Fruit fly (Drosophila melanogaster) whole organism, embryonic: Measurements from ENCODE around the gene CG43759.

Experiments used
- CG10209 ChIP-seq: fragments of 200-800 bp; sonication (Bioruptor generic); optimal IDR thresholded peaks from 3 replicates; lab custom pipeline; 2017; ENCODE audit warnings: missing biosample characterization, mild to moderate bottlenecking, missing genetic modification characterization, missing genetic modification reagents
- CG10543 ChIP-seq: fragments of 200-800 bp; sonication (Bioruptor generic); optimal IDR thresholded peaks from 3 replicates; lab custom pipeline; 2017; ENCODE audit warnings: missing biosample characterization, mild to moderate bottlenecking, missing genetic modification characterization, moderate library complexity
- CG11456 ChIP-seq: fragments of 200-800 bp; sonication (Bioruptor generic); IDR thresholded peaks from 3 replicates; pipeline ENCODE4 v1.3.6; 2022; ENCODE audit warnings: missing biosample characterization, missing genetic modification characterization
- CG12071 ChIP-seq: fragments of 200-800 bp; sonication (Bioruptor generic); optimal IDR thresholded peaks from 3 replicates; lab custom pipeline; 2018; ENCODE audit warnings: missing biosample characterization, mild to moderate bottlenecking, missing genetic modification characterization
- CG13296 ChIP-seq: fragments of 200-800 bp; sonication (Bioruptor generic); optimal IDR thresholded peaks from 3 replicates; lab custom pipeline; 2018; ENCODE audit warnings: missing biosample characterization, mild to moderate bottlenecking, missing genetic modification characterization
- CG15514 ChIP-seq: fragments of 200-800 bp; sonication (Bioruptor generic); optimal IDR thresholded peaks from 3 replicates; lab custom pipeline; 2017; ENCODE audit warnings: missing biosample characterization, missing genetic modification characterization, mild to moderate bottlenecking, moderate library complexity, missing genetic modification reagents
- CG1603 ChIP-seq: fragments of 200-800 bp; sonication (Bioruptor generic); optimal IDR thresholded peaks from 2 replicates; lab custom pipeline; 2019; ENCODE audit warnings: missing biosample characterization, mild to moderate bottlenecking, missing genetic modification characterization, moderate library complexity
- CG1647 ChIP-seq: fragments of 200-800 bp; sonication (Bioruptor generic); optimal IDR thresholded peaks from 3 replicates; lab custom pipeline; 2016; ENCODE audit warnings: missing biosample characterization, missing genetic modification characterization
- CG17186 ChIP-seq: fragments of 200-800 bp; sonication (Bioruptor generic); optimal IDR thresholded peaks from 3 replicates; lab custom pipeline; 2017; ENCODE audit warnings: missing biosample characterization, missing genetic modification reagents, missing genetic modification characterization
- CG18262 ChIP-seq: fragments of 200-800 bp; optimal IDR thresholded peaks from 3 replicates; lab custom pipeline; 2019; ENCODE audit warnings: missing biosample characterization, mild to moderate bottlenecking, missing genetic modification characterization, moderate library complexity
- CG2120 ChIP-seq: fragments of 200-800 bp; sonication (Bioruptor generic); optimal IDR thresholded peaks from 3 replicates; lab custom pipeline; 2016; ENCODE audit warnings: missing biosample characterization, missing genetic modification characterization
- CG30431 ChIP-seq: fragments of 200-800 bp; sonication (Bioruptor generic); optimal IDR thresholded peaks from 2 replicates; lab custom pipeline; 2017; ENCODE audit warnings: missing biosample characterization, missing genetic modification characterization
- CG3065 ChIP-seq: fragments of 200-800 bp; sonication (Bioruptor generic); optimal IDR thresholded peaks from 2 replicates; lab custom pipeline; 2016; ENCODE audit warnings: missing biosample characterization, missing genetic modification characterization
- CG3163 ChIP-seq: fragments of 200-800 bp; sonication (Bioruptor generic); optimal IDR thresholded peaks from 3 replicates; lab custom pipeline; 2016; ENCODE audit warnings: missing biosample characterization, missing genetic modification characterization
- CG4360 ChIP-seq: fragments of 200-800 bp; sonication (Bioruptor generic); IDR thresholded peaks from 2 replicates; pipeline ENCODE4 v1.3.6; 2022; ENCODE audit warnings: missing biosample characterization, missing genetic modification characterization
- CG4404 ChIP-seq: fragments of 200-800 bp; sonication (Bioruptor generic); IDR thresholded peaks from 2 replicates; pipeline ENCODE4 v1.3.6; 2022; ENCODE audit warnings: missing biosample characterization, missing genetic modification characterization
- CG5245 ChIP-seq: fragments of 200-800 bp; sonication (Bioruptor generic); optimal IDR thresholded peaks from 3 replicates; lab custom pipeline; 2016; ENCODE audit warnings: missing biosample characterization, missing genetic modification characterization
- CG6272 ChIP-seq: fragments of 200-800 bp; sonication (Bioruptor generic); IDR thresholded peaks from 2 replicates; pipeline ENCODE4 v1.3.6; 2022; ENCODE audit warnings: missing biosample characterization, missing genetic modification characterization
- CG9609 ChIP-seq: fragments of 200-800 bp; sonication (Bioruptor generic); optimal IDR thresholded peaks from 3 replicates; lab custom pipeline; 2016; ENCODE audit warnings: missing biosample characterization, missing genetic modification characterization
- Camta ChIP-seq: fragments of 200-800 bp; sonication (Bioruptor generic); optimal IDR thresholded peaks from 2 replicates; lab custom pipeline; 2016; ENCODE audit warnings: missing biosample characterization, missing genetic modification characterization
- Eip74EF ChIP-seq, 2 experiments: fragments of 200-800 bp in 1 of 2; fragments of >200 bp in 1 of 2; sonication (Bioruptor generic) in 1 of 2; optimal IDR thresholded peaks; 2 replicates each; lab custom pipeline; 2017 to 2019; ENCODE audit warnings: missing biosample characterization in 2 of 2, missing genetic modification characterization in 2 of 2, mild to moderate bottlenecking in 1 of 2, moderate library complexity in 1 of 2
- Gsc ChIP-seq: fragments of 200-800 bp; sonication (Bioruptor generic); IDR thresholded peaks from 2 replicates; pipeline ENCODE4 v1.3.6; 2022; ENCODE audit warnings: missing biosample characterization, missing genetic modification characterization
- HLH3B ChIP-seq: fragments of 200-800 bp; sonication (Bioruptor generic); IDR thresholded peaks from 2 replicates; pipeline ENCODE4 v1.3.6; 2022; ENCODE audit warnings: missing biosample characterization, missing genetic modification characterization
- Hand ChIP-seq: fragments of 200-800 bp; sonication (Bioruptor generic); optimal IDR thresholded peaks from 2 replicates; lab custom pipeline; 2017; ENCODE audit warnings: mild to moderate bottlenecking, missing biosample characterization, missing genetic modification reagents, missing genetic modification characterization
- Hr78 ChIP-seq, 2 experiments: fragments of 200-800 bp in 1 of 2; fragments of >200 bp in 1 of 2; sonication (Bioruptor generic) in 1 of 2; optimal IDR thresholded peaks; 2 replicates each; lab custom pipeline; 2017 to 2019; ENCODE audit warnings: missing biosample characterization in 2 of 2, missing genetic modification characterization in 2 of 2, mild to moderate bottlenecking in 1 of 2, moderate library complexity in 1 of 2
- MESR4 ChIP-seq: fragments of 200-800 bp; sonication (Bioruptor generic); optimal IDR thresholded peaks from 2 replicates; lab custom pipeline; 2018; ENCODE audit warnings: missing biosample characterization, mild to moderate bottlenecking, missing genetic modification characterization, moderate library complexity
- Six4 ChIP-seq: fragments of 200-800 bp; sonication (Bioruptor generic); optimal IDR thresholded peaks from 2 replicates; lab custom pipeline; 2016; ENCODE audit warnings: missing biosample characterization, missing genetic modification characterization
- Sox100B ChIP-seq: fragments of 200-800 bp; sonication (Bioruptor generic); optimal IDR thresholded peaks from 3 replicates; lab custom pipeline; 2018; ENCODE audit warnings: missing biosample characterization, mild to moderate bottlenecking, missing genetic modification characterization
- Sry-β ChIP-seq: fragments of 200-800 bp; sonication (Bioruptor generic); optimal IDR thresholded peaks from 2 replicates; lab custom pipeline; 2018; ENCODE audit warnings: missing biosample characterization, mild to moderate bottlenecking, missing genetic modification characterization, moderate library complexity
- az2 ChIP-seq: fragments of 200-800 bp; sonication (Bioruptor generic); optimal IDR thresholded peaks from 3 replicates; lab custom pipeline; 2016; ENCODE audit warnings: missing biosample characterization, missing genetic modification characterization
- cad ChIP-seq: fragments of >200 bp; optimal IDR thresholded peaks from 2 replicates; lab custom pipeline; 2017; ENCODE audit warnings: missing biosample characterization, missing genetic modification characterization
- chif ChIP-seq, 2 experiments: fragments of 200-800 bp; sonication (Bioruptor generic); optimal IDR thresholded peaks; 3 replicates each; lab custom pipeline; 2016; ENCODE audit warnings: missing biosample characterization in 2 of 2, missing genetic modification characterization in 2 of 2
- chinmo ChIP-seq: fragments of 200-800 bp; sonication (Bioruptor generic); IDR thresholded peaks from 4 replicates; pipeline ENCODE4 v1.3.6; 2022; ENCODE audit warnings: missing biosample characterization, missing genetic modification characterization; ENCODE audit not compliant: partially characterized antibody
- chm ChIP-seq: fragments of 200-800 bp; sonication (Bioruptor generic); IDR thresholded peaks from 2 replicates; pipeline ENCODE4 v1.3.6; 2022; ENCODE audit warnings: missing biosample characterization, missing genetic modification characterization
- dmrt11E ChIP-seq: fragments of 200-800 bp; sonication (Bioruptor generic); optimal IDR thresholded peaks from 3 replicates; lab custom pipeline; 2018; ENCODE audit warnings: missing biosample characterization, mild to moderate bottlenecking, missing genetic modification characterization, moderate library complexity
- ftz-f1 ChIP-seq: fragments of 200-800 bp; sonication (Bioruptor generic); optimal IDR thresholded peaks from 2 replicates; lab custom pipeline; 2016; ENCODE audit warnings: missing biosample characterization, missing genetic modification characterization
- h ChIP-seq: fragments of >200 bp; optimal IDR thresholded peaks from 2 replicates; lab custom pipeline; 2017
- jigr1 ChIP-seq: fragments of 200-800 bp; sonication (Bioruptor generic); IDR thresholded peaks from 3 replicates; pipeline ENCODE4 v1.3.6; 2022; ENCODE audit warnings: missing biosample characterization, missing genetic modification characterization
- jumu ChIP-seq: fragments of 200-800 bp; sonication (Bioruptor generic); optimal IDR thresholded peaks from 3 replicates; lab custom pipeline; 2016; ENCODE audit warnings: missing biosample characterization, missing genetic modification characterization
- ken ChIP-seq: fragments of 200-800 bp; sonication (Bioruptor generic); IDR thresholded peaks from 3 replicates; pipeline ENCODE4 v1.3.6; 2022; ENCODE audit warnings: missing biosample characterization, missing genetic modification characterization
- klu ChIP-seq: fragments of 200-800 bp; sonication (Bioruptor generic); IDR thresholded peaks from 2 replicates; pipeline ENCODE4 v1.3.6; 2022; ENCODE audit warnings: missing biosample characterization, missing genetic modification characterization
- knrl ChIP-seq: fragments of 200-800 bp; sonication (Bioruptor generic); IDR thresholded peaks from 3 replicates; pipeline ENCODE4 v1.3.6; 2022; ENCODE audit warnings: missing biosample characterization, missing genetic modification characterization; ENCODE audit not compliant: partially characterized antibody
- phol ChIP-seq: fragments of 200-800 bp; sonication (Bioruptor generic); optimal IDR thresholded peaks from 3 replicates; lab custom pipeline; 2018; ENCODE audit warnings: missing biosample characterization, mild to moderate bottlenecking, missing genetic modification characterization, moderate library complexity
- prd ChIP-seq, 3 experiments: fragments of >200 bp in 2 of 3; fragments of 200-800 bp in 1 of 3; sonication (Bioruptor generic) in 1 of 3; optimal IDR thresholded peaks in 2 of 3; IDR thresholded peaks in 1 of 3; 2 replicates in 2 of 3; 3 replicates in 1 of 3; pipeline versions ENCODE4 v1.3.6 to Lab custom; 2017 to 2022; ENCODE audit warnings: missing biosample characterization in 1 of 3, missing genetic modification characterization in 1 of 3
- sens ChIP-seq: fragments of 200-800 bp; sonication (Bioruptor generic); peaks from one replicate; lab custom pipeline; 2016; ENCODE audit warnings: missing biosample characterization, missing genetic modification characterization
- seq ChIP-seq: fragments of 200-800 bp; sonication (Bioruptor generic); IDR thresholded peaks from 2 replicates; pipeline ENCODE4 v1.3.6; 2022; ENCODE audit warnings: missing biosample characterization, missing genetic modification characterization
- slou ChIP-seq: fragments of 200-800 bp; sonication (Bioruptor generic); optimal IDR thresholded peaks from 3 replicates; lab custom pipeline; 2016; ENCODE audit warnings: missing biosample characterization, missing genetic modification characterization
- stwl ChIP-seq: fragments of 200-800 bp; sonication (Bioruptor generic); optimal IDR thresholded peaks from 3 replicates; lab custom pipeline; 2018; ENCODE audit warnings: missing biosample characterization, mild to moderate bottlenecking, missing genetic modification characterization, moderate library complexity
- tgo ChIP-seq: fragments of 200-800 bp; sonication (Bioruptor generic); IDR thresholded peaks from 3 replicates; pipeline ENCODE4 v1.3.6; 2022; ENCODE audit warnings: missing biosample characterization, missing genetic modification characterization
- vvl ChIP-seq: fragments of 200-800 bp; sonication (Bioruptor generic); IDR thresholded peaks from 2 replicates; pipeline ENCODE4 v1.3.6; 2022; ENCODE audit warnings: missing biosample characterization, missing genetic modification characterization

Gene CG43759

dm6 chrX:18920642-18921355 lies 9.3 kb upstream of the CG43759 start (continued):
- no peak for TF ChIP-seq CG4360 (GFP tag; lab: Robert Waterston, UW)
- 0 out of 2 replicates have a peak, but pooled peaks have one; percentile 9 for TF ChIP-seq Gsc
- no peak for TF ChIP-seq CG3163
- no peak for TF ChIP-seq tgo
- TF ChIP-seq CG4404 = no peak
- TF ChIP-seq slou (GFP tag; lab: Kevin White, UChicago) = no peak
- TF ChIP-seq phol (tag; lab: Kevin White, UChicago) = peak; percentile 71
- no peak for TF ChIP-seq Sry-β (GFP tag; lab: Kevin White, UChicago)
- TF ChIP-seq MESR4 (GFP tag; lab: Kevin White, UChicago) = no peak
- TF ChIP-seq CG9609 (GFP tag; lab: Kevin White, UChicago) = no peak
- TF ChIP-seq CG3065 = no peak
- peak; percentile 60 for TF ChIP-seq dmrt11E (tag; lab: Kevin White, UChicago)
- no peak for TF ChIP-seq chinmo (GFP tag; lab: Robert Waterston, UW)
- TF ChIP-seq CG17186 (GFP tag; lab: Kevin White, UChicago) = no peak
- TF ChIP-seq CG10209 (GFP tag; lab: Kevin White, UChicago) = peak; percentile 43
- TF ChIP-seq CG18262 = peak; percentile 75
- peak in 1 of 2 experiments; percentile 32 for TF ChIP-seq Eip74EF (GFP tag; optimal IDR thresholded peaks at IDR 0.05; lab: Kevin White, UChicago)
- no peak for TF ChIP-seq h (lab: Kevin White, UChicago)
- TF ChIP-seq jigr1 (GFP tag; lab: Robert Waterston, UW) = no peak
- TF ChIP-seq CG2120 (GFP tag; lab: Kevin White, UChicago) = no peak
- no peak for TF ChIP-seq CG11456
- TF ChIP-seq sens = peak; percentile 89
- no peak for TF ChIP-seq CG30431
- peak; percentile 31; the same call in 1 of the 2 replicates for TF ChIP-seq vvl (GFP tag; lab: Robert Waterston, UW)
- TF ChIP-seq cad (GFP tag; lab: Kevin White, UChicago) = no peak
- TF ChIP-seq CG6272 (GFP tag; lab: Robert Waterston, UW) = no peak
- TF ChIP-seq Hand (GFP tag; lab: Kevin White, UChicago) = no peak
- peak; percentile 24 for TF ChIP-seq jumu
- no peak for TF ChIP-seq CG1647
- no peak; the same call in 1 of the 2 replicates for TF ChIP-seq HLH3B (GFP tag; lab: Robert Waterston, UW)
- no peak for TF ChIP-seq ftz-f1 (GFP tag; lab: Kevin White, UChicago)
- no peak for TF ChIP-seq CG10543
- TF ChIP-seq knrl (GFP tag; lab: Robert Waterston, UW) = no peak
- peak; percentile 67 for TF ChIP-seq CG1603
- no peak for TF ChIP-seq CG12071 (GFP tag; lab: Kevin White, UChicago)
- TF ChIP-seq ken (GFP tag; lab: Robert Waterston, UW) = no peak
- TF ChIP-seq CG5245 = peak; percentile 26
- no peak for TF ChIP-seq Hr78 (GFP tag; optimal IDR thresholded peaks at IDR 0.05; lab: Kevin White, UChicago)
- peak; percentile 40 for TF ChIP-seq Sox100B
- no peak for TF ChIP-seq stwl
- peak; percentile 44 to 52 for TF ChIP-seq chif (GFP tag; optimal IDR thresholded peaks at IDR 0.05; lab: Kevin White, UChicago)
- no peak for TF ChIP-seq CG13296 (GFP tag; lab: Kevin White, UChicago)
- no peak for TF ChIP-seq klu (GFP tag; lab: Robert Waterston, UW)
- TF ChIP-seq CG15514 (GFP tag; lab: Kevin White, UChicago) = no peak
- no peak for TF ChIP-seq seq (GFP tag; lab: Robert Waterston, UW)
- TF ChIP-seq chm (GFP tag; lab: Robert Waterston, UW) = no peak
- TF ChIP-seq Six4 = no peak
- peak; percentile 36 for TF ChIP-seq az2 (GFP tag; lab: Kevin White, UChicago)
- no peak for TF ChIP-seq prd (optimal IDR thresholded peaks at IDR 0.05; lab: Kevin White, UChicago)
- peak; percentile 48; the same call in 1 of the 3 replicates for TF ChIP-seq prd (GFP tag; IDR thresholded peaks at IDR 0.05; lab: Robert Waterston, UW)
- peak; percentile 33 for TF ChIP-seq Camta
